Fruit fly (Drosophila melanogaster): Measurements from ENCODE around the gene CG7542.

The CG7542 gene

DNA sequence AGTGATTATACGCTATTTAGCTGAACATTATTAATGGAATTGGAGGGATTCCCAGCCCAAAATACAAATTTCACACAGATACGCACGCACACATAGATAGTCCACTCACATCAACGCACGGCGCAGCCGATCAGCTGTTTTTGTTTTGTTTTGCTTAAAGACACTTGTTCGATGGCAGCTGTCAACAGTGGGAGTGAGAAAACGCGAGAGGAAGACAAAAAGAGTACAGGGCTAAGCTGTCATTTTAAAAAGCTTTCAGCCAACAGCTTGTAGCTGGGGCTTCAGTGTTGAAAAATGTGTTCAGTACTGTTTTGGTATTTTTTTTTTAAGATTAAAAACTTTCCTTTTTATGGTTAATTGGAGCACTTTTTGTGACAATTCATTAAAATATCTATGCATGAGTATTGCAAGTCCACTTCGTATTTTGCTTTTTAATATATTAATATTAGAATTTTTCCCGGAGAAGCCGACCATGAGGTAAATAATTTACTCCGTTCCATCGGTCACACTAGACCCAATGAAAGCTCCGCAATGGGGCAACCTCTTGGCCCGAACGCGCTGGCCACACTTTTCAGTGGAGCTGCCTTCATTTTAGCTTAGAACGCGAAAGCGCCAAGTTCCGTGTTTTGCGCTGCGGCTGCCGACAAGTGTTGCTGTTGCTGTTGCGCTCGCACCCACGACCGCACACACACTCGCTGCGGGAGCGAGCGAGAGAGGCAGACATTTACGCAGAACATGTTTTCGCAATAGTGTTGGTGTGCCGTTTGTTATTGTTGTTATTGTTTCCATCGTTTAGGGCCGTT, 16.5 kb upstream of the CG7542 start:
- peak; percentile 60 for TF ChIP-seq bab1 (GFP tag; optimal IDR thresholded peaks at IDR 0.05)
- peak; percentile 87 for TF ChIP-seq cic (GFP tag; optimal IDR thresholded peaks at IDR 0.05)
- peak; percentile 38 for TF ChIP-seq CG7101 (tag; optimal IDR thresholded peaks at IDR 0.05)
- TF ChIP-seq Mnt (GFP tag; optimal IDR thresholded peaks at IDR 0.05): peak; percentile 87
- peak; percentile 73 for TF ChIP-seq tj (GFP tag; optimal IDR thresholded peaks at IDR 0.05)
- TF ChIP-seq cnc (optimal IDR thresholded peaks at IDR 0.05): no peak
- peak; percentile 52 for TF ChIP-seq Hr96 (GFP tag; optimal IDR thresholded peaks at IDR 0.05)
- TF ChIP-seq CG33017 (tag; optimal IDR thresholded peaks at IDR 0.05): peak; percentile 42
- no peak for TF ChIP-seq kay (GFP tag; ENCODE audit: borderline replicate concordance)
- no peak for TF ChIP-seq CG5204 (GFP tag; optimal IDR thresholded peaks at IDR 0.05)
- TF ChIP-seq ovo (GFP tag; optimal IDR thresholded peaks at IDR 0.05): peak; percentile 81
- peak; percentile 88 for TF ChIP-seq CG11617 (GFP tag; optimal IDR thresholded peaks at IDR 0.05)
- peak; percentile 47 for TF ChIP-seq toe (GFP tag; optimal IDR thresholded peaks at IDR 0.05)
- peak; percentile 77 for TF ChIP-seq CG1620 (GFP tag; optimal IDR thresholded peaks at IDR 0.05)
- TF ChIP-seq Crg-1 (GFP tag; optimal IDR thresholded peaks at IDR 0.05): peak; percentile 80
- peak; percentile 52 for TF ChIP-seq CG7045 (GFP tag; optimal IDR thresholded peaks at IDR 0.05)
- peak; percentile 10 for TF ChIP-seq CG12768 (GFP tag; optimal IDR thresholded peaks at IDR 0.05)
- TF ChIP-seq pad (GFP tag; optimal IDR thresholded peaks at IDR 0.05): peak; percentile 73
- TF ChIP-seq Clk (GFP tag; optimal IDR thresholded peaks at IDR 0.05): peak; percentile 49
- peak; percentile 63 for TF ChIP-seq CG14711 (tag; optimal IDR thresholded peaks at IDR 0.05)

DNA sequence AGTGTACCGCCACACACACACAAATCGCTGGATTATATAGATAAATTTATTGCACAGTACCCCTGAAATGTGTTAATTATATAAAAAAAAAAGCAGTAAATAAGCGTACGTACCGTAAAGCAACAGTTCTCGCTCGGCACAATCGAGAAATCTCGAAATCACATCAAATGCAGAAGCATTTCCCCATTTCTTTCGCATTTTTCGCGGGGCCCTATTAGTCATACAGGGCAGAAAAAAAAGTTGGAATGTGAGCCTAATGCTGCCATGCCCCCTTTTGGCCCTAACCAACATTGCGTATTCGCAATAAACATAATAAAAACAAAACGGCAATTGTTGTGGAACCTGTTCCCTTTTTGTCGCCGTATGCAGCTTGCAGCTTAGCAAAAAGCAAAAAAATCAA, 15.9 kb upstream of the CG7542 start:
- TF ChIP-seq CG14711 (tag; optimal IDR thresholded peaks at IDR 0.05) (no peak), kay (GFP tag; ENCODE audit: borderline replicate concordance) (peak; percentile 94)

DNA sequence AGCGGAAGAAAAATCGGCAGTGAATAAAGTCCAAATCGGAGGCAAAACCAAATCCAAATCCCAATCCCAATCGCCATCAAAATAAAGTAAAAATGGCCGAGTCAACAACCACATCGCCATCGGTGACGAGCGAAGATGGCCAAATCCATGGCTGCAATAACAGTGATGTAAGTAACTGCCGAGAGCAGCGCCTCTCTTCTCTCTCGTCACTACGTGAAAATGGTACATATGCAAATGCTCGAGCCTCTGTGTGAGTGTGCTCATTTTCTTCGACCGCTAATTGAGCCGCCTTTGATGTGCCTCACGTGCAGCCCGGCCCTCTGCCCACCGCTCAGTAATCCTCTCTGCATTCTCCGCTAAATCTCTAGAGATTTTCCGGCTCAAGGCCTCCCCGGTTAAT, 15.2 kb upstream of the CG7542 start:
- TF ChIP-seq cic (GFP tag; optimal IDR thresholded peaks at IDR 0.05): no peak
- TF ChIP-seq kay (GFP tag; ENCODE audit: borderline replicate concordance): peak; percentile 71

- TF ChIP-seq CG33017 (tag; optimal IDR thresholded peaks at IDR 0.05): no peak
- TF ChIP-seq kay (GFP tag; ENCODE audit: borderline replicate concordance): peak; percentile 11
- TF ChIP-seq bab1 (GFP tag; optimal IDR thresholded peaks at IDR 0.05): no peak
Observed at dm6 chr3L:17535768-17536167, 13.9 kb upstream of the CG7542 start.

dm6 chr3L:17538250-17538649, 11.4 kb upstream of the CG7542 start:
- TF ChIP-seq CG11617 (GFP tag; optimal IDR thresholded peaks at IDR 0.05) (no peak), CG5204 (GFP tag; optimal IDR thresholded peaks at IDR 0.05) (no peak), CG7101 (tag; optimal IDR thresholded peaks at IDR 0.05) (no peak), cnc (optimal IDR thresholded peaks at IDR 0.05) (no peak), Clk (GFP tag; optimal IDR thresholded peaks at IDR 0.05) (no peak), tj (GFP tag; optimal IDR thresholded peaks at IDR 0.05) (no peak), CG14711 (tag; optimal IDR thresholded peaks at IDR 0.05) (no peak), toe (GFP tag; optimal IDR thresholded peaks at IDR 0.05) (no peak), Mnt (GFP tag; optimal IDR thresholded peaks at IDR 0.05) (no peak)

DNA sequence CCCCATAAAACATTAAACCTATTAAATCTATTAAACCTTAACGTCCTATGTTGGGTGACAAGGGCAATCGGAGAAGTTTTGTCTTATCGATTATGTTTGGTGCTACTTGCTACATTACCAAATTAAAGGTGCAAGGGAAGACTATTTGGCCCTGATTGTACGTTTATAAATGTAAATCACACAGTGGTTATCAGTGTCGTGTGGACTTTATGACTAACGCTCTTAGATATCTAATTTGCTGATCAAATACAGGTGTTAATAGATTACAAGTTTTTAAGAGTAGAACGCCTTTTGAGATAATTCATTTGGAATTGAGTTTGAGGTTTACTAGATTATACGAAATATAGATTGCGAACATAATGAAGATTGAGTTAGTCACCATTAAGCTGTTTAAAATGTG, 10.7 kb upstream of the CG7542 start:
- TF ChIP-seq bab1 (GFP tag; optimal IDR thresholded peaks at IDR 0.05) (no peak), cic (GFP tag; optimal IDR thresholded peaks at IDR 0.05) (peak; percentile 4)

dm6 chr3L:17540004-17540403, 9.6 kb upstream of the CG7542 start:
- no peak for TF ChIP-seq CG7045 (GFP tag; optimal IDR thresholded peaks at IDR 0.05)
- TF ChIP-seq CG33017 (tag; optimal IDR thresholded peaks at IDR 0.05): no peak
- TF ChIP-seq kay (GFP tag; ENCODE audit: borderline replicate concordance): peak; percentile 93
- TF ChIP-seq cic (GFP tag; optimal IDR thresholded peaks at IDR 0.05): peak; percentile 50

DNA sequence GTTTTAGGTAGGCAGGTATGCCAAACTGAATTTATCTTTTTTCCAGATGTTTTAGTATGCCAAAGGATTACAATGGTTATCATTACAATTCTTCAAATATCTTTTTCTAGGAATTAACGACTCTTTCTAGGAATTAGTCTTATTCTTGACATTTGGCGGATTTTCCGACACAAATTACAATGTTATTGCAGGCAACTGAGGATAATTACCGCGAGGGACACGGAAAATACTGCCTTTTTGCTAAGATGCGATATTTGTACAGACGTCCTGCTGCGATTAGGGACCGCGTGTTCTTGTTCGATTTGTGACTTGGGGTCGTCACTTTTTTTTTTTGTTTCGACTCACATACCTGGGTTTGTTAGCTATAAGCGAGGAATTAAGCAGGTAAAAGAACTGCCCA, 6.2 kb downstream of the CG7542 start:
- TF ChIP-seq CG7045 (GFP tag; optimal IDR thresholded peaks at IDR 0.05) (no peak), Hr96 (GFP tag; optimal IDR thresholded peaks at IDR 0.05) (no peak), CG14711 (tag; optimal IDR thresholded peaks at IDR 0.05) (no peak)
